Worm (Caenorhabditis elegans) whole organism, midembryonic: ENCODE results near the gene btb-8.
A peak's percentile ranks its signal among the peaks of the same experiment; 100 is the strongest.

ENCODE experiments used
- flt-1 ChIP-seq: fragments of 200-800 bp; sonication (Bioruptor generic); IDR thresholded peaks from 2 replicates; pipeline ENCODE4 v1.3.6; 2022; ENCODE audit warnings: missing genetic modification characterization, missing compliant biosample characterization
- klf-2 ChIP-seq: fragments of 200-800 bp; sonication (Bioruptor generic); conservative IDR thresholded peaks from 2 replicates; pipeline ENCODE4 v1.3.6; 2022; ENCODE audit warnings: missing genetic modification reagents, missing genetic modification characterization, missing compliant biosample characterization
- med-1 ChIP-seq: sonication (generic microtip); optimal IDR thresholded peaks from 2 replicates; lab custom pipeline; 2017; ENCODE audit warnings: missing genetic modification characterization, mild to moderate bottlenecking, missing compliant biosample characterization, antibody characterized with exemption, missing genetic modification reagents; ENCODE audit not compliant: insufficient read depth
- ref-1 ChIP-seq: fragments of 200-800 bp; sonication (Bioruptor generic); conservative IDR thresholded peaks from 2 replicates; pipeline ENCODE4 v1.3.6; 2022; ENCODE audit warnings: missing genetic modification reagents, missing genetic modification characterization, missing compliant biosample characterization
- tab-1 ChIP-seq: fragments of 200-800 bp; sonication (Bioruptor generic); IDR thresholded peaks from 2 replicates; pipeline ENCODE4 v1.3.6; 2022; ENCODE audit warnings: missing genetic modification characterization, missing compliant biosample characterization

DNA sequence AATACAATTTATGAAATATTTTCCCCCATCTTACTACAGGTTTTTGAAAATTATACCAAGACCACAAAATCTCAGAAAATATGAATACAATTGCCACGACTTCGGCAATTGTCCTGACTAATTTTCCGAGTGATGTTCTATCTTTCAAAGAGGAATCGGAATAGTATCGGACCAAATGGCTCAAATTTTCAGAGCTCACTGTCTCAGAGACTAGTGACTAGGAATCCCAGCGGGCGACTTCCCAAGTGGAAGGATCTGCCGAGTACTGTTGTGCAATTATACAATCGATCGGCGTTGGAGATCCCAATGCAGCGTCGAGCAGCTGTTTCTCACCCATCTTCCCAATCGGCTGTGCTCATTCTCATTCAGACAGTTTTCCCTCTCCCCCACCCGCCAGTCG is 3.2 kb downstream of the btb-8 start, which contains the start of gene F45C12.17:
- TF ChIP-seq med-1 (GFP tag; lab: Kevin White, UChicago) (no peak), klf-2 (GFP tag; lab: Robert Waterston, UW) (no peak), ref-1 (GFP tag; lab: Robert Waterston, UW) (no peak), tab-1 (GFP tag; lab: Robert Waterston, UW) (no peak), flt-1 (GFP tag; lab: Robert Waterston, UW) (0 out of 2 replicates have a peak, but pooled peaks have one; percentile 21)
